Fruit fly (Drosophila melanogaster): ENCODE results near the gene CG3638.

Gene CG3638

DNA sequence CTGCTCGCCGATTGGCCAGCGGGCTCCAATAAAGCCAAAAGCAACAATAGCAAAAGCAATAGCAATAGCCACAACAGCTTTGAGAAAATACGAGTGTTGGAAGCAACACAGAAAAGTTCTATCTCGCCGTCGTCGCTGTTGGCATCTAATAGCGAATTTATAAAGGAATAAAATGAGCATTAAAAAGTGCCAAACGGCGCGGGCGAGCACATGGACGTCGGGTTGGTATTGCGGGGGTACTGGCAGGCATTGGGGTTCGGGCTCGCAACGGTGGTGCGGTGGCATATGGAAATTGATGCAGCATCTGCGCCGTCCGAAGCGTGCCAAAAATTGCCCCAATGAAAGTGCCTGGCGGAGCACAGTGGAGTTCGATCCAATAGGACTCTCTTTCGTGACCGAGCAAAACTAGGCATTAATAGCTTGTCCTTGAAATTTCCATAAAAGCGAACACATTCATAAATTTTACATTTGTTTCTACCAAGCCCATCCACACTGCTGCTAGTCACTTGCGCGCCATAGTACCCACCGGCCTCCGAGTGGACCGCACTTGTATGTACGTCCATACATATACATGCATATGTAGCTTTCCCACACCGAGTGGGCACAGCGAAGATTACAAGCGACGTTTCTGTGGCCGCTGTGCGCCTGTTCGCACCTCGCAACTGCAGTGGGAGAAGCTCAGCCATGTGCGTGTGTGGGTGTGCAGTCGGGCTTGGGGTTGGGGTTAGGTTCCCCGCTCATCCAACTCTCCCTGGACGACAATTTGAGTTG is 40.5 kb upstream of the CG3638 start (continued):
- TF ChIP-seq Tbp (GFP tag; optimal IDR thresholded peaks at IDR 0.05) (no peak), Med (GFP tag) (peak; percentile 99), vfl (GFP tag; optimal IDR thresholded peaks at IDR 0.05) (peak; percentile 70), Doc2 (GFP tag; IDR thresholded peaks at IDR 0.05) (peak; percentile 65), ATbp (GFP tag; optimal IDR thresholded peaks at IDR 0.05) (peak; percentile 94), nmo (GFP tag; optimal IDR thresholded peaks at IDR 0.05) (peak; percentile 88), Neu2 (GFP tag; optimal IDR thresholded peaks at IDR 0.05; ENCODE audit: borderline replicate concordance) (no peak), slou (GFP tag; optimal IDR thresholded peaks at IDR 0.05) (peak; percentile 74), CG7928 (GFP tag; optimal IDR thresholded peaks at IDR 0.05) (peak; percentile 73), CG34376 (GFP tag; optimal IDR thresholded peaks at IDR 0.05) (peak; percentile 45), MTF-1 (GFP tag; optimal IDR thresholded peaks at IDR 0.05; ENCODE audit: borderline replicate concordance) (peak; percentile 78), gcm (GFP tag; optimal IDR thresholded peaks at IDR 0.05) (peak; percentile 78), Doc3 (GFP tag; IDR thresholded peaks at IDR 0.05; ENCODE audit: partially characterized antibody) (no peak), HmgZ (tag; optimal IDR thresholded peaks at IDR 0.05) (peak; percentile 87), al (GFP tag; IDR thresholded peaks at IDR 0.05) (peak; percentile 90), bsh (GFP tag; optimal IDR thresholded peaks at IDR 0.05) (peak; percentile 83 to 86), CG12236 (GFP tag; optimal IDR thresholded peaks at IDR 0.05) (peak; percentile 77), ind (GFP tag; optimal IDR thresholded peaks at IDR 0.05) (peak; percentile 93), Max (GFP tag; optimal IDR thresholded peaks at IDR 0.05) (peak; percentile 78), CG9817 (tag; optimal IDR thresholded peaks at IDR 0.05) (peak; percentile 84), grau (tag; optimal IDR thresholded peaks at IDR 0.05) (peak; percentile 89), Rx (GFP tag; IDR thresholded peaks at IDR 0.05) (peak; percentile 89), wdn (GFP tag; IDR thresholded peaks at IDR 0.05) (peak; percentile 88), CG9727 (GFP tag; optimal IDR thresholded peaks at IDR 0.05) (peak; percentile 90), Gsc (GFP tag; IDR thresholded peaks at IDR 0.05) (peak; percentile 73), CG4820 (GFP tag; optimal IDR thresholded peaks at IDR 0.05) (peak; percentile 86), CG2120 (GFP tag; optimal IDR thresholded peaks at IDR 0.05) (peak; percentile 94), CG4424 (GFP tag; optimal IDR thresholded peaks at IDR 0.05) (peak; percentile 88), Sry-δ (GFP tag; optimal IDR thresholded peaks at IDR 0.05) (peak; percentile 54), stwl (tag; optimal IDR thresholded peaks at IDR 0.05) (no peak), schlank (tag; optimal IDR thresholded peaks at IDR 0.05) (peak; percentile 91), dmrt99B (tag; optimal IDR thresholded peaks at IDR 0.05) (peak; percentile 95), CkIIα-i1 (GFP tag; IDR thresholded peaks at IDR 0.05) (peak; percentile 76), CG6854 (GFP tag; optimal IDR thresholded peaks at IDR 0.05) (peak; percentile 89), CG31224 (GFP tag; IDR thresholded peaks at IDR 0.05) (peak; percentile 95), chinmo (GFP tag; IDR thresholded peaks at IDR 0.05; ENCODE audit: partially characterized antibody) (peak; percentile 78; the same call in 2 of the 4 replicates), klu (GFP tag; IDR thresholded peaks at IDR 0.05) (peak; percentile 83), CG12744 (GFP tag; optimal IDR thresholded peaks at IDR 0.05) (peak; percentile 79), fd96Cb (tag; optimal IDR thresholded peaks at IDR 0.05) (peak; percentile 86), Dad (GFP tag; optimal IDR thresholded peaks at IDR 0.05) (peak; percentile 83), caup (GFP tag; optimal IDR thresholded peaks at IDR 0.05; ENCODE audit: severe bottlenecking) (peak; percentile 94), CG17385 (GFP tag; optimal IDR thresholded peaks at IDR 0.05) (peak; percentile 86), CG9797 (GFP tag; optimal IDR thresholded peaks at IDR 0.05) (peak; percentile 6), CG13775 (GFP tag; optimal IDR thresholded peaks at IDR 0.05) (peak; percentile 85), CG13123 (GFP tag; optimal IDR thresholded peaks at IDR 0.05) (peak; percentile 81), CG4282 (GFP tag; optimal IDR thresholded peaks at IDR 0.05) (peak; percentile 77), cwo (GFP tag; optimal IDR thresholded peaks at IDR 0.05) (peak; percentile 92), wek (GFP tag; optimal IDR thresholded peaks at IDR 0.05) (peak; percentile 79)

Data from whole organism, embryonic.